Fruit fly (Drosophila melanogaster): Measurements from ENCODE around the gene Cyp304a1.

Cyp304a1 gene

DNA sequence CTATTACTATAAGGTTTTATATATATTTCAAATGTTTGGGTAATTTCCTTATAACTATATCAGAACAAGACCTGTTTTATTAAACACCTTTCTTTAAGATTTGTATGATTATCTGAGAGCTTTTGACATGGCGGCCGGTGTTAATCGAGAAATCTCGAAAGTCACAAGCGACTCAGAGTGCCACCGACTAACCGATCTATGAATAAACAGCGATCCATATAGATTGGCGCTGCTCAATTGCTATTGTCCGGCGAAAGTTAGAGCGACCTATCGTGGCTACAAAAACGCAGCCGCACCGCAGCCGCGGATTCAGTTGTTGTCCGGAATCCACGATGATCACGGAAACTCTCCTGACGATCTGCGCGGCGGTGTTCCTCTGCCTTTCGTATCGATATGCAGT is at the start of gene Cyp304a1:
Gene Cyp304a1 (plus strand): TSS at position 301 of the 400 bp plus-strand sequence.
- TF ChIP-seq achi (GFP tag; optimal IDR thresholded peaks at IDR 0.05): no peak
- no peak for TF ChIP-seq lz (GFP tag; optimal IDR thresholded peaks at IDR 0.05)
- TF ChIP-seq CG3919 (GFP tag; optimal IDR thresholded peaks at IDR 0.05): no peak
- TF ChIP-seq CG6792 (GFP tag; optimal IDR thresholded peaks at IDR 0.05): no peak
- no peak for TF ChIP-seq CG8632 (GFP tag; optimal IDR thresholded peaks at IDR 0.05)
- TF ChIP-seq CG3032 (tag; optimal IDR thresholded peaks at IDR 0.05): no peak
- TF ChIP-seq Eip93F (GFP tag; optimal IDR thresholded peaks at IDR 0.05): no peak
- no peak for TF ChIP-seq CG6163 (GFP tag; IDR thresholded peaks at IDR 0.05)
- TF ChIP-seq spab (GFP tag; optimal IDR thresholded peaks at IDR 0.05): no peak
- TF ChIP-seq CG6808 (GFP tag; optimal IDR thresholded peaks at IDR 0.05): no peak
- TF ChIP-seq salr (GFP tag; optimal IDR thresholded peaks at IDR 0.05): no peak
- TF ChIP-seq CG16779 (tag; optimal IDR thresholded peaks at IDR 0.05): no peak
- TF ChIP-seq dac (GFP tag; optimal IDR thresholded peaks at IDR 0.05): no peak

DNA sequence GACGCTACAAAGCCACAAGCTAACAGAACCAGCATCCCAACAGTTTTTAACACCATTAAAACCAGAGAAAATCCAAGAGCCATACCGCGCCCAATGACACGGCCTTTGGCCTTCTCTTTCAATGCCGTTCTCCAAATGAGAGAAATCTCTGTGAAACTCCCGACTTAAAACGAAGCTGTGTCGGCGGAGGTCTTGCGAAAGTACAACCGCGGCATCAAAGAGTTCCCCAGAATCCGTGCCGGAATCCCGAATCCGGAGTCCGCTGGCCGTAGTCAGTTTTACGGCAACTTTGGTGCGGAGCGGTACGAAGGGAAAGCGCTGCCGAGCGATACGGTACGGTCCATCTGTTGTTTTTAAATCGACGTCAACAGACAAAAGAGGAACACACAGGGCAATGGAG is 47.8 kb upstream of the Cyp304a1 start, which contains the start of gene beat-Vb:
Gene beat-Vb (plus strand): TSS at position 246 of the 400 bp plus-strand sequence.
- TF ChIP-seq Lpt (GFP tag; optimal IDR thresholded peaks at IDR 0.05): no peak
- TF ChIP-seq Hr4 (GFP tag; optimal IDR thresholded peaks at IDR 0.05): no peak
- TF ChIP-seq CG11902 (GFP tag; optimal IDR thresholded peaks at IDR 0.05): no peak
- TF ChIP-seq salr (GFP tag; optimal IDR thresholded peaks at IDR 0.05): no peak
- no peak for TF ChIP-seq lz (GFP tag; optimal IDR thresholded peaks at IDR 0.05)
- no peak for TF ChIP-seq svp (GFP tag)

DNA sequence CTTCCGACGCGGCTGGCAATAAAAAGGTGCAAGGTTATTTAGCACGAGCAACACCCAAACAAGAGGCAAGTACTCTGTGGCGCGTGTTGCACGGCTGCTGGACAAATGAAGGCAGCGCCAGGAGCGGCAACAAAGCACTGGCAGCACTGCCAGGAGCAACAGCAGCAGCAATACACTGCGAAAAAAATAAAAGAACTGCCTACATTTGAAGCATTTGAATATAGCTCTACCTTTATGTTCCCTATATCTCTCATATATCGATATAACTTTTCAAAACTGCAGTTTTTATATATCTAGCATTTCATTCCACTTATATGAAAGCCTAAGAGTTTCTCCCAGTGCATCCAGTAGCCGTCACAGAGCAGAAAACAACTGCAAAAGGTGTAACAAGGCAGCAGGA is 6.2 kb upstream of the Cyp304a1 start:
- TF ChIP-seq Lpt (GFP tag; optimal IDR thresholded peaks at IDR 0.05) (no peak), acj6 (GFP tag; optimal IDR thresholded peaks at IDR 0.05) (peak; percentile 10), CG11294 (GFP tag; IDR thresholded peaks at IDR 0.05) (no peak), Eip75B (GFP tag; optimal IDR thresholded peaks at IDR 0.05) (peak; percentile 19), Eip93F (GFP tag; optimal IDR thresholded peaks at IDR 0.05) (no peak), CG6163 (GFP tag; IDR thresholded peaks at IDR 0.05) (peak; percentile 66; the same call in 2 of the 3 replicates), CG32006 (GFP tag; optimal IDR thresholded peaks at IDR 0.05) (peak; percentile 27), fkh (GFP tag; optimal IDR thresholded peaks at IDR 0.05) (no peak), Smox (GFP tag; optimal IDR thresholded peaks at IDR 0.05) (no peak), Blimp-1 (GFP tag; optimal IDR thresholded peaks at IDR 0.05) (no peak), CG6276 (GFP tag; optimal IDR thresholded peaks at IDR 0.05) (no peak), esn (GFP tag; optimal IDR thresholded peaks at IDR 0.05) (peak; percentile 35), eg (GFP tag; IDR thresholded peaks at IDR 0.05) (no peak), dsx (GFP tag; optimal IDR thresholded peaks at IDR 0.05; ENCODE audit: poor library complexity, severe bottlenecking) (peak; percentile 23), OdsH (GFP tag; optimal IDR thresholded peaks at IDR 0.05) (peak; percentile 33), CG34406 (GFP tag; optimal IDR thresholded peaks at IDR 0.05) (no peak), CG3919 (GFP tag; optimal IDR thresholded peaks at IDR 0.05) (peak; percentile 30), Eip78C (GFP tag) (peak; percentile 66), fd85E (GFP tag; optimal IDR thresholded peaks at IDR 0.05) (no peak), CG7368 (GFP tag; optimal IDR thresholded peaks at IDR 0.05) (no peak), spab (GFP tag; optimal IDR thresholded peaks at IDR 0.05) (peak; percentile 36), lz (GFP tag; optimal IDR thresholded peaks at IDR 0.05) (peak; percentile 29), CG6808 (GFP tag; optimal IDR thresholded peaks at IDR 0.05) (peak; percentile 17), CG10631 (GFP tag; optimal IDR thresholded peaks at IDR 0.05) (peak; percentile 25), Sox14 (GFP tag; optimal IDR thresholded peaks at IDR 0.05) (peak; percentile 15), CG3032 (tag; optimal IDR thresholded peaks at IDR 0.05) (peak; percentile 40), Sox102F (GFP tag; optimal IDR thresholded peaks at IDR 0.05) (no peak), CG31627 (GFP tag; optimal IDR thresholded peaks at IDR 0.05) (peak; percentile 33), Ets96B (tag; optimal IDR thresholded peaks at IDR 0.05) (no peak), CG11762 (GFP tag; optimal IDR thresholded peaks at IDR 0.05; ENCODE audit: insufficient read depth) (no peak), CG10669 (GFP tag; optimal IDR thresholded peaks at IDR 0.05) (no peak), achi (GFP tag; optimal IDR thresholded peaks at IDR 0.05) (peak; percentile 2), CG8119 (GFP tag; IDR thresholded peaks at IDR 0.05) (0 out of 3 replicates have a peak, but pooled peaks have one; percentile 34), Met (GFP tag; optimal IDR thresholded peaks at IDR 0.05) (peak; percentile 16), cyc (GFP tag; optimal IDR thresholded peaks at IDR 0.05) (peak; percentile 6), dac (GFP tag; optimal IDR thresholded peaks at IDR 0.05) (no peak), pdm3 (GFP tag; optimal IDR thresholded peaks at IDR 0.05) (peak; percentile 1), CG16779 (tag; optimal IDR thresholded peaks at IDR 0.05) (no peak), CG8319 (GFP tag; optimal IDR thresholded peaks at IDR 0.05) (no peak), svp (GFP tag) (peak; percentile 54), Gug (GFP tag; IDR thresholded peaks at IDR 0.05) (no peak)

All from whole organism, prepupa.